Worm (Caenorhabditis elegans) whole organism, L2 larva: Measurements from ENCODE around the gene vig-1.

Source experiments
- C34F6.9 ChIP-seq: fragments of 150-350 bp; optimal IDR thresholded peaks from 2 replicates; lab custom pipeline; 2014; ENCODE audit warnings: missing biosample characterization, missing genetic modification characterization
- F13H6.1 ChIP-seq: sonication (generic microtip); optimal IDR thresholded peaks from 2 replicates; lab custom pipeline; 2016; ENCODE audit warnings: missing genetic modification characterization, missing compliant biosample characterization
- R02D3.7 ChIP-seq: fragments of 150-350 bp; optimal IDR thresholded peaks from 2 replicates; lab custom pipeline; 2014; ENCODE audit warnings: missing biosample characterization, missing genetic modification characterization
- Y55F3AM.14 ChIP-seq: fragments of 200-800 bp; sonication (Bioruptor generic); optimal IDR thresholded peaks from 2 replicates; lab custom pipeline; 2018; ENCODE audit warnings: mild to moderate bottlenecking, missing genetic modification characterization, missing compliant biosample characterization
- alr-1 ChIP-seq: fragments of 150-350 bp; optimal IDR thresholded peaks from 2 replicates; lab custom pipeline; 2014; ENCODE audit warnings: missing biosample characterization, missing genetic modification characterization
- aly-2 ChIP-seq: fragments of 150-350 bp; optimal IDR thresholded peaks from 2 replicates; lab custom pipeline; 2014; ENCODE audit warnings: missing biosample characterization, missing genetic modification characterization
- ama-1 ChIP-seq: fragments of 150-350 bp; optimal IDR thresholded peaks from 2 replicates; lab custom pipeline; 2018; ENCODE audit warnings: inconsistent platforms
- blmp-1 ChIP-seq: sonication (generic microtip); optimal IDR thresholded peaks from 2 replicates; lab custom pipeline; 2017; ENCODE audit warnings: missing genetic modification characterization, mild to moderate bottlenecking, missing compliant biosample characterization, antibody characterized with exemption, moderate library complexity; ENCODE audit not compliant: insufficient read depth
- ceh-16 ChIP-seq: fragments of 150-350 bp; optimal IDR thresholded peaks from 2 replicates; lab custom pipeline; 2014; ENCODE audit warnings: missing biosample characterization, missing genetic modification characterization
- dmd-4 ChIP-seq: sonication (generic microtip); optimal IDR thresholded peaks from 2 replicates; lab custom pipeline; 2017; ENCODE audit warnings: missing biosample characterization, missing genetic modification characterization
- egl-27 ChIP-seq: sonication (generic microtip); optimal IDR thresholded peaks from 3 replicates; lab custom pipeline; 2017; ENCODE audit warnings: missing biosample characterization, missing genetic modification reagents, missing genetic modification characterization
- elt-3 ChIP-seq: sonication (generic microtip); optimal IDR thresholded peaks from 2 replicates; lab custom pipeline; 2017; ENCODE audit warnings: missing biosample characterization, missing genetic modification characterization
- gmeb-1 ChIP-seq: fragments of 150-350 bp; optimal IDR thresholded peaks from 2 replicates; lab custom pipeline; 2014; ENCODE audit warnings: missing biosample characterization, missing genetic modification characterization
- lin-11 ChIP-seq: fragments of 150-350 bp; sonication (generic microtip); optimal IDR thresholded peaks from 2 replicates; lab custom pipeline; 2014; ENCODE audit warnings: missing biosample characterization, missing genetic modification characterization, inconsistent platforms, mixed read lengths
- lin-13 ChIP-seq: fragments of 150-350 bp; optimal IDR thresholded peaks from 2 replicates; lab custom pipeline; 2014; ENCODE audit warnings: missing biosample characterization, missing genetic modification reagents, missing genetic modification characterization
- lin-39 ChIP-seq: fragments of 150-350 bp; optimal IDR thresholded peaks from 2 replicates; lab custom pipeline; 2014; ENCODE audit warnings: missing biosample characterization, missing genetic modification reagents, missing genetic modification characterization
- lsy-2 ChIP-seq, 2 experiments: fragments of 150-350 bp in 1 of 2; sonication (generic microtip) in 1 of 2; optimal IDR thresholded peaks; 2 replicates each; lab custom pipeline; 2014 to 2017; ENCODE audit warnings: missing biosample characterization in 2 of 2, missing genetic modification characterization in 2 of 2
- mab-5 ChIP-seq: fragments of 150-350 bp; optimal IDR thresholded peaks from 2 replicates; lab custom pipeline; 2014; ENCODE audit warnings: missing biosample characterization, missing genetic modification characterization
- mbf-1 ChIP-seq: sonication (generic microtip); optimal IDR thresholded peaks from 2 replicates; lab custom pipeline; 2017; ENCODE audit warnings: missing biosample characterization, missing genetic modification characterization
- mdl-1 ChIP-seq, 2 experiments: fragments of 150-350 bp in 1 of 2; sonication (generic microtip) in 1 of 2; optimal IDR thresholded peaks; 2 replicates each; lab custom pipeline; 2017; ENCODE audit warnings: missing biosample characterization in 2 of 2, missing genetic modification characterization in 2 of 2
- nhr-10 ChIP-seq: sonication (generic microtip); optimal IDR thresholded peaks from 2 replicates; lab custom pipeline; 2017; ENCODE audit warnings: missing biosample characterization, missing genetic modification characterization
- nhr-129 ChIP-seq: fragments of 150-350 bp; optimal IDR thresholded peaks from 2 replicates; lab custom pipeline; 2014; ENCODE audit warnings: missing biosample characterization, missing genetic modification characterization
- nhr-21 ChIP-seq: fragments of 150-350 bp; optimal IDR thresholded peaks from 2 replicates; lab custom pipeline; 2014; ENCODE audit warnings: missing biosample characterization, missing genetic modification characterization
- nhr-237 ChIP-seq: fragments of 150-350 bp; optimal IDR thresholded peaks from 2 replicates; lab custom pipeline; 2014; ENCODE audit warnings: missing biosample characterization, missing genetic modification characterization
- nhr-77 ChIP-seq: fragments of 150-350 bp; optimal IDR thresholded peaks from 2 replicates; lab custom pipeline; 2014; ENCODE audit warnings: missing biosample characterization, missing genetic modification characterization
- peb-1 ChIP-seq: fragments of 150-350 bp; optimal IDR thresholded peaks from 2 replicates; lab custom pipeline; 2014; ENCODE audit warnings: missing biosample characterization, missing genetic modification characterization
- sem-4 ChIP-seq: fragments of 150-350 bp; optimal IDR thresholded peaks from 2 replicates; lab custom pipeline; 2014; ENCODE audit warnings: missing biosample characterization, missing genetic modification reagents, missing genetic modification characterization
- skn-1 ChIP-seq: sonication (generic microtip); optimal IDR thresholded peaks from 2 replicates; lab custom pipeline; 2017; ENCODE audit warnings: missing biosample characterization, missing genetic modification characterization
- sma-3 ChIP-seq: sonication (generic microtip); optimal IDR thresholded peaks from 2 replicates; lab custom pipeline; 2016; ENCODE audit warnings: missing genetic modification reagents, missing genetic modification characterization, missing compliant biosample characterization
- sma-9 ChIP-seq, 2 experiments: fragments of 150-350 bp in 1 of 2; sonication (generic microtip) in 1 of 2; optimal IDR thresholded peaks; 2 replicates each; lab custom pipeline; 2014 to 2016; ENCODE audit warnings: missing genetic modification characterization in 2 of 2, mild to moderate bottlenecking in 1 of 2, missing biosample characterization in 1 of 2, missing compliant biosample characterization in 1 of 2, missing genetic modification reagents in 1 of 2, moderate library complexity in 1 of 2
- snpc-4 ChIP-seq: fragments of 150-350 bp; optimal IDR thresholded peaks from 2 replicates; lab custom pipeline; 2014; ENCODE audit warnings: missing biosample characterization, missing genetic modification characterization
- unc-39 ChIP-seq: fragments of 150-350 bp; optimal IDR thresholded peaks from 2 replicates; lab custom pipeline; 2014; ENCODE audit warnings: missing biosample characterization, missing genetic modification characterization
- unc-55 ChIP-seq: fragments of 150-350 bp; sonication (generic microtip); optimal IDR thresholded peaks from 3 replicates; lab custom pipeline; 2014; ENCODE audit warnings: missing biosample characterization, missing genetic modification reagents, missing genetic modification characterization
- unc-62 ChIP-seq: fragments of 150-350 bp; optimal IDR thresholded peaks from 2 replicates; lab custom pipeline; 2014; ENCODE audit warnings: missing biosample characterization, missing genetic modification reagents, missing genetic modification characterization
- ztf-1 ChIP-seq: fragments of 200-800 bp; sonication (Bioruptor generic); conservative IDR thresholded peaks from 2 replicates; pipeline ENCODE4 v1.3.6; 2022; ENCODE audit warnings: missing genetic modification characterization, missing compliant biosample characterization
- ztf-4 ChIP-seq: fragments of 150-350 bp; optimal IDR thresholded peaks from 2 replicates; lab custom pipeline; 2014; ENCODE audit warnings: missing biosample characterization, missing genetic modification characterization

The vig-1 gene

ce11 chrII:1320987-1321807 is at the start of gene vig-1:
TSS of gene vig-1 (plus strand) at chrII:1321037.
- TF ChIP-seq nhr-77 (tag; lab: Kevin White, UChicago) (no peak), gmeb-1 (tag; lab: Kevin White, UChicago) (no peak), nhr-129 (tag; lab: Kevin White, UChicago) (no peak), peb-1 (tag; lab: Kevin White, UChicago) (no peak), ceh-16 (tag; lab: Kevin White, UChicago) (no peak), R02D3.7 (tag; lab: Kevin White, UChicago) (no peak), lin-13 (GFP tag; lab: Kevin White, UChicago) (no peak), skn-1 (tag; lab: Kevin White, UChicago) (no peak), unc-55 (GFP tag; lab: Kevin White, UChicago) (no peak), mab-5 (no peak), lin-11 (tag; lab: Kevin White, UChicago) (no peak), sma-3 (no peak), alr-1 (no peak), lin-39 (tag; lab: Kevin White, UChicago) (no peak), mbf-1 (no peak), mdl-1 (tag; optimal IDR thresholded peaks at IDR 0.05; lab: Kevin White, UChicago) (no peak)

- TF ChIP-seq nhr-77 (tag; lab: Kevin White, UChicago): no peak
- no peak for TF ChIP-seq skn-1 (tag; lab: Kevin White, UChicago)
- no peak for TF ChIP-seq mab-5
- no peak for TF ChIP-seq sma-3
- no peak for TF ChIP-seq ztf-1 (GFP tag; lab: Robert Waterston, UW)
- TF ChIP-seq gmeb-1 (tag; lab: Kevin White, UChicago): no peak
- TF ChIP-seq, all 48 proteins: peak for 0
These were observed 49.0 kb upstream of the vig-1 start, which contains the start of gene srw-66 for ce11 chrII:1271814-1272213. TSS of gene srw-66 (minus strand) at chrII:1271914.

ce11 chrII:1275439-1275838 is 45.4 kb upstream of the vig-1 start, which contains the start of gene Y57G7A.5:
TSS of gene Y57G7A.5 (minus strand) at chrII:1275539.
- TF ChIP-seq lsy-2 (tag; optimal IDR thresholded peaks at IDR 0.05; lab: Kevin White, UChicago) (no peak), nhr-237 (tag; lab: Kevin White, UChicago) (no peak), aly-2 (tag; lab: Kevin White, UChicago) (no peak), egl-27 (tag; lab: Kevin White, UChicago) (no peak), snpc-4 (tag; lab: Kevin White, UChicago) (no peak), Y55F3AM.14 (no peak), gmeb-1 (tag; lab: Kevin White, UChicago) (no peak), C34F6.9 (tag; lab: Kevin White, UChicago) (no peak), skn-1 (tag; lab: Kevin White, UChicago) (no peak), F13H6.1 (tag; lab: Kevin White, UChicago) (no peak), mab-5 (no peak)

- TF ChIP-seq ama-1 (no peak), R02D3.7 (tag; lab: Kevin White, UChicago) (no peak), blmp-1 (tag; lab: Kevin White, UChicago) (no peak), mbf-1 (no peak), F13H6.1 (tag; lab: Kevin White, UChicago) (no peak), sem-4 (tag; lab: Kevin White, UChicago) (no peak), dmd-4 (no peak), mdl-1 (tag; optimal IDR thresholded peaks at IDR 0.05; lab: Kevin White, UChicago) (no peak), nhr-10 (no peak), unc-55 (GFP tag; lab: Kevin White, UChicago) (no peak), ztf-4 (tag; lab: Kevin White, UChicago) (no peak), ztf-1 (GFP tag; lab: Robert Waterston, UW) (no peak), nhr-21 (tag; lab: Kevin White, UChicago) (no peak), elt-3 (tag; lab: Kevin White, UChicago) (no peak), sma-9 (GFP tag; optimal IDR thresholded peaks at IDR 0.05; lab: Kevin White, UChicago) (no peak), sma-9 (tag; optimal IDR thresholded peaks at IDR 0.05; lab: Kevin White, UChicago) (no peak), unc-62 (GFP tag; lab: Kevin White, UChicago) (no peak), egl-27 (tag; lab: Kevin White, UChicago) (no peak), unc-39 (tag; lab: Kevin White, UChicago) (no peak)
These were observed 44.1 kb upstream of the vig-1 start, which contains the start of gene Y57G7A.11 for ce11 chrII:1276778-1277177. TSS of gene Y57G7A.11 (minus strand) at chrII:1276878.
